Fruit fly (Drosophila melanogaster) whole organism, embryonic: ENCODE measurements around the gene ABCB7.

Source experiments
- CG10267 ChIP-seq: fragments of 200-800 bp; sonication (Bioruptor generic); optimal IDR thresholded peaks from 2 replicates; lab custom pipeline; 2018; ENCODE audit warnings: missing biosample characterization, mild to moderate bottlenecking, missing genetic modification characterization, moderate library complexity
- CG11093 ChIP-seq: fragments of 200-800 bp; sonication (Bioruptor generic); IDR thresholded peaks from 3 replicates; pipeline ENCODE4 v1.3.6; 2022; ENCODE audit warnings: missing biosample characterization, missing genetic modification characterization
- CG11247 ChIP-seq: fragments of 200-800 bp; sonication (Bioruptor generic); IDR thresholded peaks from 2 replicates; pipeline ENCODE4 v1.3.6; 2022; ENCODE audit warnings: missing biosample characterization, missing genetic modification characterization
- CG11504 ChIP-seq: fragments of 200-800 bp; sonication (Bioruptor generic); optimal IDR thresholded peaks from 3 replicates; lab custom pipeline; 2019; ENCODE audit warnings: missing biosample characterization, mild to moderate bottlenecking, missing genetic modification characterization, moderate library complexity
- CG12659 ChIP-seq: fragments of 200-800 bp; sonication (Bioruptor generic); optimal IDR thresholded peaks from 3 replicates; lab custom pipeline; 2017; ENCODE audit warnings: mild to moderate bottlenecking, missing biosample characterization, missing genetic modification reagents, missing genetic modification characterization
- CG13287 ChIP-seq: fragments of 200-800 bp; sonication (Bioruptor generic); IDR thresholded peaks from 2 replicates; pipeline ENCODE4 v1.3.6; 2022; ENCODE audit warnings: missing biosample characterization, missing genetic modification characterization; ENCODE audit not compliant: partially characterized antibody
- CG17385 ChIP-seq: fragments of 200-800 bp; sonication (Bioruptor generic); optimal IDR thresholded peaks from 3 replicates; lab custom pipeline; 2018; ENCODE audit warnings: missing biosample characterization, mild to moderate bottlenecking, missing genetic modification characterization
- CG17612 ChIP-seq: fragments of 200-800 bp; sonication (Bioruptor generic); IDR thresholded peaks from 2 replicates; pipeline ENCODE4 v1.3.6; 2022; ENCODE audit warnings: missing biosample characterization, missing genetic modification characterization
- CG18599 ChIP-seq: fragments of 200-800 bp; sonication (Bioruptor generic); optimal IDR thresholded peaks from 3 replicates; lab custom pipeline; 2017; ENCODE audit warnings: missing biosample characterization, missing genetic modification characterization, mild to moderate bottlenecking, moderate library complexity, missing genetic modification reagents
- CG42726 ChIP-seq: fragments of 200-800 bp; sonication (Bioruptor generic); IDR thresholded peaks from 2 replicates; pipeline ENCODE4 v1.3.6; 2022; ENCODE audit warnings: missing biosample characterization, missing genetic modification characterization; ENCODE audit not compliant: partially characterized antibody
- CG4404 ChIP-seq: fragments of 200-800 bp; sonication (Bioruptor generic); IDR thresholded peaks from 2 replicates; pipeline ENCODE4 v1.3.6; 2022; ENCODE audit warnings: missing biosample characterization, missing genetic modification characterization
- CG5180 ChIP-seq: fragments of 200-800 bp; sonication (Bioruptor generic); optimal IDR thresholded peaks from 3 replicates; lab custom pipeline; 2017; ENCODE audit warnings: missing biosample characterization, missing genetic modification characterization, mild to moderate bottlenecking, moderate library complexity, missing genetic modification reagents
- CG7372 ChIP-seq: fragments of 200-800 bp; sonication (Bioruptor generic); IDR thresholded peaks from 2 replicates; pipeline ENCODE4 v1.3.6; 2022; ENCODE audit warnings: missing biosample characterization, missing genetic modification characterization
- CG8290 ChIP-seq, 3 experiments: fragments of 200-800 bp; sonication (Bioruptor generic); optimal IDR thresholded peaks; 2 replicates each; lab custom pipeline; 2016 to 2019; ENCODE audit warnings: missing biosample characterization in 3 of 3, missing genetic modification characterization in 3 of 3, mild to moderate bottlenecking in 2 of 3, moderate library complexity in 1 of 3
- CkIIα-i1 ChIP-seq: fragments of 200-800 bp; sonication (Bioruptor generic); IDR thresholded peaks from 2 replicates; pipeline ENCODE4 v1.3.6; 2022; ENCODE audit warnings: missing biosample characterization, missing genetic modification characterization
- Dek ChIP-seq: fragments of 200-800 bp; sonication (Bioruptor generic); optimal IDR thresholded peaks from 3 replicates; lab custom pipeline; 2019; ENCODE audit warnings: missing biosample characterization, mild to moderate bottlenecking, missing genetic modification characterization, moderate library complexity
- Dip3 ChIP-seq: fragments of 200-800 bp; sonication (Bioruptor generic); optimal IDR thresholded peaks from 3 replicates; lab custom pipeline; 2016; ENCODE audit warnings: missing biosample characterization, missing genetic modification characterization
- E2f1 ChIP-seq: fragments of 200-800 bp; sonication (Bioruptor generic); IDR thresholded peaks from 2 replicates; pipeline ENCODE4 v1.3.6; 2022; ENCODE audit warnings: missing biosample characterization, missing genetic modification characterization
- Ets97D ChIP-seq: fragments of 200-800 bp; sonication (Bioruptor generic); optimal IDR thresholded peaks from 3 replicates; lab custom pipeline; 2016; ENCODE audit warnings: missing biosample characterization, missing genetic modification characterization
- Hmr ChIP-seq: fragments of 200-800 bp; sonication (Bioruptor generic); optimal IDR thresholded peaks from 3 replicates; lab custom pipeline; 2017; ENCODE audit warnings: mild to moderate bottlenecking, missing biosample characterization, missing genetic modification reagents, missing genetic modification characterization
- Hr51 ChIP-seq, 2 experiments: fragments of 200-800 bp; sonication (Bioruptor generic); optimal IDR thresholded peaks; 2 replicates in 1 of 2; 3 replicates in 1 of 2; lab custom pipeline; 2016 to 2018; ENCODE audit warnings: missing biosample characterization in 2 of 2, missing genetic modification characterization in 2 of 2, mild to moderate bottlenecking in 1 of 2, moderate library complexity in 1 of 2
- Jarid2 ChIP-seq: fragments of 200-800 bp; sonication (Bioruptor generic); optimal IDR thresholded peaks from 3 replicates; lab custom pipeline; 2017; ENCODE audit warnings: mild to moderate bottlenecking, missing biosample characterization, missing genetic modification reagents, missing genetic modification characterization
- Lhr ChIP-seq: fragments of 200-800 bp; sonication (Bioruptor generic); optimal IDR thresholded peaks from 3 replicates; lab custom pipeline; 2017; ENCODE audit warnings: mild to moderate bottlenecking, missing biosample characterization, missing genetic modification reagents, missing genetic modification characterization
- MBD-R2 ChIP-seq: fragments of 200-800 bp; sonication (Bioruptor generic); IDR thresholded peaks from 2 replicates; pipeline ENCODE4 v1.3.6; 2022; ENCODE audit warnings: missing biosample characterization, missing genetic modification characterization
- Nf-YB ChIP-seq: fragments of 200-800 bp; sonication (Bioruptor generic); optimal IDR thresholded peaks from 3 replicates; lab custom pipeline; 2019; ENCODE audit warnings: missing biosample characterization, mild to moderate bottlenecking, missing genetic modification characterization, moderate library complexity
- Opbp ChIP-seq: fragments of 200-800 bp; sonication (Bioruptor generic); IDR thresholded peaks from 3 replicates; pipeline ENCODE4 v1.3.6; 2022; ENCODE audit warnings: missing biosample characterization, missing genetic modification characterization; ENCODE audit not compliant: partially characterized antibody
- Sox100B ChIP-seq: fragments of 200-800 bp; sonication (Bioruptor generic); optimal IDR thresholded peaks from 3 replicates; lab custom pipeline; 2018; ENCODE audit warnings: missing biosample characterization, mild to moderate bottlenecking, missing genetic modification characterization
- ase ChIP-seq: fragments of 200-800 bp; sonication (Bioruptor generic); IDR thresholded peaks from 3 replicates; pipeline ENCODE4 v1.3.6; 2022; ENCODE audit warnings: missing biosample characterization, missing genetic modification characterization
- bbx ChIP-seq: fragments of 200-800 bp; sonication (Bioruptor generic); IDR thresholded peaks from 2 replicates; pipeline ENCODE4 v1.3.6; 2022; ENCODE audit warnings: missing biosample characterization, missing genetic modification characterization; ENCODE audit not compliant: partially characterized antibody
- cas ChIP-seq: fragments of 200-800 bp; sonication (Bioruptor generic); IDR thresholded peaks from 2 replicates; pipeline ENCODE4 v1.3.6; 2022; ENCODE audit warnings: missing biosample characterization, missing genetic modification characterization
- crol ChIP-seq: fragments of 200-800 bp; sonication (Bioruptor generic); IDR thresholded peaks from 2 replicates; pipeline ENCODE4 v1.3.6; 2022; ENCODE audit warnings: missing biosample characterization, missing genetic modification characterization
- dysf ChIP-seq: fragments of 200-800 bp; sonication (Bioruptor generic); IDR thresholded peaks from 3 replicates; pipeline ENCODE4 v1.3.6; 2022; ENCODE audit warnings: missing biosample characterization, missing genetic modification characterization
- esg ChIP-seq: fragments of 200-800 bp; sonication (Bioruptor generic); conservative IDR thresholded peaks from 2 replicates; pipeline ENCODE4 v1.3.6; 2022; ENCODE audit warnings: missing biosample characterization, missing genetic modification characterization
- fd102C ChIP-seq: fragments of 200-800 bp; sonication (Bioruptor generic); optimal IDR thresholded peaks from 2 replicates; lab custom pipeline; 2018; ENCODE audit warnings: missing biosample characterization, mild to moderate bottlenecking, missing genetic modification characterization, moderate library complexity
- gem ChIP-seq: fragments of 200-800 bp; sonication (Bioruptor generic); optimal IDR thresholded peaks from 2 replicates; lab custom pipeline; 2019; ENCODE audit warnings: missing biosample characterization, mild to moderate bottlenecking, missing genetic modification characterization, moderate library complexity
- grn ChIP-seq: fragments of 200-800 bp; sonication (Bioruptor generic); optimal IDR thresholded peaks from 3 replicates; lab custom pipeline; 2017; ENCODE audit warnings: missing biosample characterization, missing genetic modification characterization
- knrl ChIP-seq: fragments of 200-800 bp; sonication (Bioruptor generic); IDR thresholded peaks from 3 replicates; pipeline ENCODE4 v1.3.6; 2022; ENCODE audit warnings: missing biosample characterization, missing genetic modification characterization; ENCODE audit not compliant: partially characterized antibody
- nmo ChIP-seq: fragments of 200-800 bp; sonication (Bioruptor generic); optimal IDR thresholded peaks from 2 replicates; lab custom pipeline; 2018; ENCODE audit warnings: missing biosample characterization, mild to moderate bottlenecking, missing genetic modification characterization, moderate library complexity
- otp ChIP-seq: fragments of 200-800 bp; sonication (Bioruptor generic); IDR thresholded peaks from 3 replicates; pipeline ENCODE4, ENCODE4 v1.3.6; 2022; ENCODE audit warnings: missing biosample characterization, missing genetic modification characterization
- salm ChIP-seq: fragments of 200-800 bp; sonication (Bioruptor generic); optimal IDR thresholded peaks from 2 replicates; lab custom pipeline; 2018; ENCODE audit warnings: missing biosample characterization, mild to moderate bottlenecking, missing genetic modification characterization
- seq ChIP-seq: fragments of 200-800 bp; sonication (Bioruptor generic); IDR thresholded peaks from 2 replicates; pipeline ENCODE4 v1.3.6; 2022; ENCODE audit warnings: missing biosample characterization, missing genetic modification characterization
- sqz ChIP-seq: fragments of 200-800 bp; sonication (Bioruptor generic); optimal IDR thresholded peaks from 3 replicates; lab custom pipeline; 2018; ENCODE audit warnings: missing biosample characterization, mild to moderate bottlenecking, missing genetic modification characterization
- tap ChIP-seq: fragments of 200-800 bp; optimal IDR thresholded peaks from 3 replicates; lab custom pipeline; 2019; ENCODE audit warnings: missing biosample characterization, mild to moderate bottlenecking, missing genetic modification characterization, moderate library complexity
- tna ChIP-seq: fragments of 200-800 bp; sonication (Bioruptor generic); IDR thresholded peaks from 2 replicates; pipeline ENCODE4 v1.3.6; 2022; ENCODE audit warnings: missing biosample characterization, missing genetic modification characterization; ENCODE audit not compliant: partially characterized antibody
- toy ChIP-seq: fragments of 200-800 bp; sonication (Bioruptor generic); IDR thresholded peaks from 2 replicates; pipeline ENCODE4 v1.3.6; 2022; ENCODE audit warnings: missing biosample characterization, missing genetic modification characterization
- trem ChIP-seq: fragments of 200-800 bp; optimal IDR thresholded peaks from 3 replicates; lab custom pipeline; 2019; ENCODE audit warnings: missing biosample characterization, mild to moderate bottlenecking, missing genetic modification characterization, moderate library complexity
- tx ChIP-seq: fragments of 200-800 bp; sonication (Bioruptor generic); optimal IDR thresholded peaks from 2 replicates; lab custom pipeline; 2016; ENCODE audit warnings: missing biosample characterization, missing genetic modification characterization
- zen2 ChIP-seq: fragments of 200-800 bp; sonication (Bioruptor generic); IDR thresholded peaks from 3 replicates; pipeline ENCODE4 v1.3.6; 2022; ENCODE audit warnings: missing biosample characterization, missing genetic modification characterization; ENCODE audit not compliant: partially characterized antibody

The ABCB7 gene

DNA sequence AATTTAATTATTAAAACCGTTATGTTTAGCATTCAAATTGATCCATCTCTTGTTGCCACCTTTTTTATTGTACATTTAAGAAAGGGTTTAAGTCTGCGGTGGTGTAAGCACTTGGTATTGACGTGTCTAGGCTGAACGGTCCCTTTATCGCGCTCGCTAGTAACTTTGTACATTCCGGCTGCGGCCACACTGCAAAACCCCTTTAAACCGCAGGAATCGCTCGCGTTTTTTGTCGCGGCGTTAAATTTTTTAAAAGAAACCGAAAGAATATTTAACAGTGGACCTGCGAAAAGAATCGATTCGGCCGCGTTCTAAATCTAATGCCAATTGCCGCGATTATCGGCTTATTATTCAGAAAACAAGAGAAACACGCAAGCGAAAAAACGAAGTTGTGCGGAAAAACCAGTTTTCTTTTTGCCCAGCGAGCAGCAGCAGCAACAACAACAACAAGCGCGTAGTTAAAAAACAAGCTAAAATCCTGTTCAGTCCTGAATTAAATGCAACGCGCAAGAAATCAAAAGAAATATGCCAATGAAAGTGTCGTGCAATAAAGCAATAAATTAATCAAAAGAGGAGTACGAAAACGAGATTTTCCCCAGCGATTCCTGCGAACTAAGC, 41.6 kb upstream of the ABCB7 start, which contains the start of gene CG13917 (continued):
- TF ChIP-seq Ets97D (peak; percentile 95), Dip3 (GFP tag; lab: Kevin White, UChicago) (no peak), CG13287 (GFP tag; lab: Robert Waterston, UW) (peak; percentile 55; the same call in 1 of the 2 replicates), E2f1 (GFP tag; lab: Robert Waterston, UW) (no peak), Opbp (GFP tag; lab: Robert Waterston, UW) (peak; percentile 60), trem (tag; lab: Kevin White, UChicago) (peak; percentile 66), esg (GFP tag; lab: Robert Waterston, UW) (no peak), seq (GFP tag; lab: Robert Waterston, UW) (0 out of 2 replicates have a peak, but pooled peaks have one; percentile 18), Hmr (peak; percentile 71), CG12659 (GFP tag; lab: Kevin White, UChicago) (peak; percentile 48), Nf-YB (GFP tag; lab: Kevin White, UChicago) (no peak), Sox100B (GFP tag; lab: Kevin White, UChicago) (no peak), CG18599 (no peak), cas (0 out of 2 replicates have a peak, but pooled peaks have one; percentile 21), CG7372 (GFP tag; lab: Robert Waterston, UW) (no peak), CG4404 (GFP tag; lab: Robert Waterston, UW) (no peak), fd102C (GFP tag; lab: Kevin White, UChicago) (no peak), Hr51 (GFP tag; optimal IDR thresholded peaks at IDR 0.05; lab: Kevin White, UChicago) (no peak), Lhr (GFP tag; lab: Kevin White, UChicago) (peak; percentile 86), knrl (GFP tag; lab: Robert Waterston, UW) (peak; percentile 21; the same call in 1 of the 3 replicates), CG17385 (GFP tag; lab: Kevin White, UChicago) (no peak), CG5180 (GFP tag; lab: Kevin White, UChicago) (no peak), CG8290 (GFP tag; optimal IDR thresholded peaks at IDR 0.05; lab: Kevin White, UChicago) (peak; percentile 12), CG8290 (tag; optimal IDR thresholded peaks at IDR 0.05; lab: Kevin White, UChicago) (peak in 1 of 2 experiments; percentile 14), salm (tag; lab: Kevin White, UChicago) (no peak), CG11504 (tag; lab: Kevin White, UChicago) (peak; percentile 51), bbx (GFP tag; lab: Robert Waterston, UW) (peak; percentile 64), crol (GFP tag; lab: Robert Waterston, UW) (no peak), sqz (GFP tag; lab: Kevin White, UChicago) (peak; percentile 19), otp (no peak), ase (GFP tag; lab: Robert Waterston, UW) (no peak), CkIIα-i1 (GFP tag; lab: Robert Waterston, UW) (no peak), tna (GFP tag; lab: Robert Waterston, UW) (no peak; the same call in 1 of the 2 replicates), CG11093 (GFP tag; lab: Robert Waterston, UW) (no peak), CG11247 (GFP tag; lab: Robert Waterston, UW) (no peak), nmo (GFP tag; lab: Kevin White, UChicago) (peak; percentile 18), zen2 (no peak), grn (GFP tag; lab: Kevin White, UChicago) (no peak), Dek (tag; lab: Kevin White, UChicago) (peak; percentile 40), toy (GFP tag; lab: Robert Waterston, UW) (no peak), dysf (GFP tag; lab: Robert Waterston, UW) (no peak), CG42726 (GFP tag; lab: Robert Waterston, UW) (0 out of 2 replicates have a peak, but pooled peaks have one; percentile 20), gem (tag; lab: Kevin White, UChicago) (peak; percentile 33), tx (GFP tag; lab: Kevin White, UChicago) (no peak), CG10267 (tag; lab: Kevin White, UChicago) (peak; percentile 77), Jarid2 (GFP tag; lab: Kevin White, UChicago) (peak; percentile 52), tap (tag; lab: Kevin White, UChicago) (no peak), MBD-R2 (GFP tag; lab: Robert Waterston, UW) (peak; percentile 65), CG17612 (no peak)
